Worm (Caenorhabditis elegans): ENCODE results near the gene C06A8.6.

- TF ChIP-seq ztf-11 (tag; optimal IDR thresholded peaks at IDR 0.05) = no peak
- no peak for TF ChIP-seq pha-4 (tag; optimal IDR thresholded peaks at IDR 0.05)
- no peak for TF ChIP-seq sem-2 (GFP tag; optimal IDR thresholded peaks at IDR 0.05)
- TF ChIP-seq nhr-28 (tag; optimal IDR thresholded peaks at IDR 0.05) = no peak
- no peak for TF ChIP-seq nhr-76 (tag; optimal IDR thresholded peaks at IDR 0.05)
- no peak for TF ChIP-seq lin-32 (GFP tag; optimal IDR thresholded peaks at IDR 0.05)
- TF ChIP-seq tbx-8 (GFP tag; optimal IDR thresholded peaks at IDR 0.05) = no peak
- no peak for TF ChIP-seq ceh-39 (tag; optimal IDR thresholded peaks at IDR 0.05)
- TF ChIP-seq mab-5 (tag; optimal IDR thresholded peaks at IDR 0.05) = no peak
- TF ChIP-seq bed-3 (GFP tag; optimal IDR thresholded peaks at IDR 0.05) = peak; percentile 8
- TF ChIP-seq elt-3 (tag; optimal IDR thresholded peaks at IDR 0.05) = no peak
These were observed 15.5 kb upstream of the C06A8.6 start for ce11 chrII:7756810-7757209.
